Fruit fly (Drosophila melanogaster) whole organism, embryonic: Measurements from ENCODE around the gene CG16852.

Experiments
- Asciz ChIP-seq: fragments of 200-800 bp; sonication (Bioruptor generic); optimal IDR thresholded peaks from 2 replicates; lab custom pipeline; 2017; ENCODE audit warnings: missing biosample characterization, mild to moderate bottlenecking, missing genetic modification characterization, missing genetic modification reagents
- BEAF-32 ChIP-seq: fragments of 200-800 bp; sonication (Bioruptor generic); optimal IDR thresholded peaks from 3 replicates; lab custom pipeline; 2017; ENCODE audit warnings: missing biosample characterization, missing genetic modification characterization, mild to moderate bottlenecking, moderate library complexity, missing genetic modification reagents
- CG1024 ChIP-seq: fragments of 200-800 bp; sonication (Bioruptor generic); IDR thresholded peaks from 2 replicates; pipeline ENCODE4 v1.3.6; 2022; ENCODE audit warnings: missing biosample characterization, missing genetic modification characterization
- CG10267 ChIP-seq: fragments of 200-800 bp; sonication (Bioruptor generic); optimal IDR thresholded peaks from 2 replicates; lab custom pipeline; 2018; ENCODE audit warnings: missing biosample characterization, mild to moderate bottlenecking, missing genetic modification characterization, moderate library complexity
- CG10462 ChIP-seq: fragments of 200-800 bp; sonication (Bioruptor generic); optimal IDR thresholded peaks from 2 replicates; lab custom pipeline; 2016; ENCODE audit warnings: missing biosample characterization, missing genetic modification characterization
- CG11093 ChIP-seq: fragments of 200-800 bp; sonication (Bioruptor generic); IDR thresholded peaks from 3 replicates; pipeline ENCODE4 v1.3.6; 2022; ENCODE audit warnings: missing biosample characterization, missing genetic modification characterization
- CG13287 ChIP-seq: fragments of 200-800 bp; sonication (Bioruptor generic); IDR thresholded peaks from 2 replicates; pipeline ENCODE4 v1.3.6; 2022; ENCODE audit warnings: missing biosample characterization, missing genetic modification characterization; ENCODE audit not compliant: partially characterized antibody
- CG13296 ChIP-seq: fragments of 200-800 bp; sonication (Bioruptor generic); optimal IDR thresholded peaks from 3 replicates; lab custom pipeline; 2018; ENCODE audit warnings: missing biosample characterization, mild to moderate bottlenecking, missing genetic modification characterization
- CG13624 ChIP-seq: fragments of 200-800 bp; sonication (Bioruptor generic); optimal IDR thresholded peaks from 2 replicates; lab custom pipeline; 2016; ENCODE audit warnings: missing biosample characterization, missing genetic modification characterization
- CG14710 ChIP-seq: fragments of 200-800 bp; sonication (Bioruptor generic); optimal IDR thresholded peaks from 3 replicates; lab custom pipeline; 2019; ENCODE audit warnings: missing biosample characterization, mild to moderate bottlenecking, missing genetic modification characterization, moderate library complexity
- CG1647 ChIP-seq: fragments of 200-800 bp; sonication (Bioruptor generic); optimal IDR thresholded peaks from 3 replicates; lab custom pipeline; 2016; ENCODE audit warnings: missing biosample characterization, missing genetic modification characterization
- CG16863 ChIP-seq: fragments of 200-800 bp; sonication (Bioruptor generic); optimal IDR thresholded peaks from 3 replicates; lab custom pipeline; 2016; ENCODE audit warnings: missing biosample characterization, missing genetic modification characterization
- CG17568 ChIP-seq: fragments of 200-800 bp; sonication (Bioruptor generic); optimal IDR thresholded peaks from 2 replicates; lab custom pipeline; 2018; ENCODE audit warnings: missing biosample characterization, mild to moderate bottlenecking, missing genetic modification characterization, moderate library complexity
- CG4730 ChIP-seq: fragments of 200-800 bp; sonication (Bioruptor generic); IDR thresholded peaks from 2 replicates; pipeline ENCODE4 v1.3.6; 2022; ENCODE audit warnings: missing biosample characterization, missing genetic modification characterization
- CG6272 ChIP-seq: fragments of 200-800 bp; sonication (Bioruptor generic); IDR thresholded peaks from 2 replicates; pipeline ENCODE4 v1.3.6; 2022; ENCODE audit warnings: missing biosample characterization, missing genetic modification characterization
- CG8281 ChIP-seq: fragments of 200-800 bp; sonication (Bioruptor generic); optimal IDR thresholded peaks from 2 replicates; lab custom pipeline; 2018; ENCODE audit warnings: missing biosample characterization, mild to moderate bottlenecking, missing genetic modification characterization, moderate library complexity
- Dip3 ChIP-seq: fragments of 200-800 bp; sonication (Bioruptor generic); optimal IDR thresholded peaks from 3 replicates; lab custom pipeline; 2016; ENCODE audit warnings: missing biosample characterization, missing genetic modification characterization
- Hr3 ChIP-seq: fragments of 200-800 bp; sonication (Bioruptor generic); optimal IDR thresholded peaks from 3 replicates; lab custom pipeline; 2016; ENCODE audit warnings: missing biosample characterization, missing genetic modification characterization
- Hr78 ChIP-seq, 2 experiments: fragments of 200-800 bp in 1 of 2; fragments of >200 bp in 1 of 2; sonication (Bioruptor generic) in 1 of 2; optimal IDR thresholded peaks; 2 replicates each; lab custom pipeline; 2017 to 2019; ENCODE audit warnings: missing biosample characterization in 2 of 2, missing genetic modification characterization in 2 of 2, mild to moderate bottlenecking in 1 of 2, moderate library complexity in 1 of 2
- MTF-1 ChIP-seq: fragments of 200-800 bp; sonication (Bioruptor generic); optimal IDR thresholded peaks from 2 replicates; lab custom pipeline; 2018; ENCODE audit warnings: missing biosample characterization, mild to moderate bottlenecking, missing genetic modification characterization, borderline replicate concordance
- Max ChIP-seq: fragments of 200-800 bp; sonication (Bioruptor generic); optimal IDR thresholded peaks from 2 replicates; lab custom pipeline; 2016; ENCODE audit warnings: missing biosample characterization, mild to moderate bottlenecking, missing genetic modification characterization
- Meics ChIP-seq: fragments of 200-800 bp; sonication (Bioruptor generic); optimal IDR thresholded peaks from 2 replicates; lab custom pipeline; 2017; ENCODE audit warnings: missing biosample characterization, mild to moderate bottlenecking, missing genetic modification characterization
- NK7.1 ChIP-seq: fragments of 200-800 bp; sonication (Bioruptor generic); optimal IDR thresholded peaks from 3 replicates; lab custom pipeline; 2016; ENCODE audit warnings: missing biosample characterization, missing genetic modification characterization
- Pdp1 ChIP-seq, 2 experiments: fragments of 200-800 bp; sonication (Bioruptor generic); optimal IDR thresholded peaks; 3 replicates each; lab custom pipeline; 2016; ENCODE audit warnings: missing biosample characterization in 2 of 2, missing genetic modification characterization in 2 of 2, mild to moderate bottlenecking in 1 of 2, moderate library complexity in 1 of 2
- Scr ChIP-seq: fragments of 200-800 bp; sonication (Bioruptor generic); IDR thresholded peaks from 2 replicates; pipeline ENCODE4 v1.3.6; 2022; ENCODE audit warnings: missing biosample characterization, missing genetic modification characterization; ENCODE audit not compliant: partially characterized antibody
- Side ChIP-seq: fragments of 200-800 bp; sonication (Bioruptor generic); optimal IDR thresholded peaks from 2 replicates; lab custom pipeline; 2016; ENCODE audit warnings: missing biosample characterization, missing genetic modification characterization
- TFAM ChIP-seq: fragments of 200-800 bp; sonication (Bioruptor generic); optimal IDR thresholded peaks from 2 replicates; lab custom pipeline; 2017; ENCODE audit warnings: missing biosample characterization, missing genetic modification characterization, inconsistent platforms
- Vsx1 ChIP-seq: fragments of 200-800 bp; sonication (Bioruptor generic); optimal IDR thresholded peaks from 2 replicates; lab custom pipeline; 2017; ENCODE audit warnings: missing biosample characterization, mild to moderate bottlenecking, missing genetic modification characterization, missing genetic modification reagents
- az2 ChIP-seq: fragments of 200-800 bp; sonication (Bioruptor generic); optimal IDR thresholded peaks from 3 replicates; lab custom pipeline; 2016; ENCODE audit warnings: missing biosample characterization, missing genetic modification characterization
- caup ChIP-seq: fragments of 200-800 bp; sonication (Bioruptor generic); optimal IDR thresholded peaks from 3 replicates; lab custom pipeline; 2017; ENCODE audit warnings: missing biosample characterization, mild to moderate bottlenecking, missing genetic modification characterization, moderate library complexity; ENCODE audit not compliant: severe bottlenecking
- chinmo ChIP-seq: fragments of 200-800 bp; sonication (Bioruptor generic); IDR thresholded peaks from 4 replicates; pipeline ENCODE4 v1.3.6; 2022; ENCODE audit warnings: missing biosample characterization, missing genetic modification characterization; ENCODE audit not compliant: partially characterized antibody
- chm ChIP-seq: fragments of 200-800 bp; sonication (Bioruptor generic); IDR thresholded peaks from 2 replicates; pipeline ENCODE4 v1.3.6; 2022; ENCODE audit warnings: missing biosample characterization, missing genetic modification characterization
- eve ChIP-seq, 2 experiments: fragments of >200 bp; optimal IDR thresholded peaks; 2 replicates each; lab custom pipeline; 2017; ENCODE audit warnings: missing biosample characterization in 2 of 2, missing genetic modification characterization in 2 of 2
- fru ChIP-seq: fragments of >200 bp; optimal IDR thresholded peaks from 2 replicates; lab custom pipeline; 2017
- gfzf ChIP-seq: fragments of 200-800 bp; sonication (Bioruptor generic); optimal IDR thresholded peaks from 2 replicates; lab custom pipeline; 2016; ENCODE audit warnings: missing biosample characterization, mild to moderate bottlenecking, missing genetic modification characterization, moderate library complexity
- gro ChIP-seq: fragments of 200-800 bp; sonication (Bioruptor generic); optimal IDR thresholded peaks from 2 replicates; lab custom pipeline; 2016; ENCODE audit warnings: missing biosample characterization, missing genetic modification characterization
- gsb ChIP-seq: fragments of 200-800 bp; sonication (Bioruptor generic); IDR thresholded peaks from 2 replicates; pipeline ENCODE4 v1.3.6; 2022; ENCODE audit warnings: missing biosample characterization, missing genetic modification characterization
- gt ChIP-seq: fragments of 200-800 bp; sonication (Bioruptor generic); IDR thresholded peaks from 2 replicates; pipeline ENCODE4 v1.3.6; 2022; ENCODE audit warnings: missing biosample characterization, missing genetic modification characterization
- hb ChIP-seq: fragments of 200-800 bp; sonication (Bioruptor generic); IDR thresholded peaks from 3 replicates; pipeline ENCODE4 v1.3.6; 2022; ENCODE audit warnings: missing biosample characterization, missing genetic modification characterization; ENCODE audit not compliant: partially characterized antibody
- kah ChIP-seq: fragments of 200-800 bp; sonication (Bioruptor generic); optimal IDR thresholded peaks from 2 replicates; lab custom pipeline; 2018; ENCODE audit warnings: missing biosample characterization, mild to moderate bottlenecking, missing genetic modification characterization
- otp ChIP-seq: fragments of 200-800 bp; sonication (Bioruptor generic); IDR thresholded peaks from 3 replicates; pipeline ENCODE4, ENCODE4 v1.3.6; 2022; ENCODE audit warnings: missing biosample characterization, missing genetic modification characterization
- peb ChIP-seq: fragments of 200-800 bp; sonication (Bioruptor generic); IDR thresholded peaks from 2 replicates; pipeline ENCODE4 v1.3.6; 2022; ENCODE audit warnings: missing biosample characterization, missing genetic modification characterization
- pita ChIP-seq: fragments of 200-800 bp; sonication (Bioruptor generic); optimal IDR thresholded peaks from 2 replicates; lab custom pipeline; 2017; ENCODE audit warnings: missing biosample characterization, mild to moderate bottlenecking, missing genetic modification characterization
- schlank ChIP-seq: fragments of 200-800 bp; sonication (Bioruptor generic); optimal IDR thresholded peaks from 2 replicates; lab custom pipeline; 2018; ENCODE audit warnings: missing biosample characterization, mild to moderate bottlenecking, missing genetic modification characterization
- stc ChIP-seq: fragments of 200-800 bp; sonication (Bioruptor generic); IDR thresholded peaks from 2 replicates; pipeline ENCODE4 v1.3.6; 2022; ENCODE audit warnings: missing biosample characterization, missing genetic modification characterization
- tio ChIP-seq: fragments of 200-800 bp; sonication (Bioruptor generic); optimal IDR thresholded peaks from 2 replicates; lab custom pipeline; 2017; ENCODE audit warnings: missing biosample characterization, missing genetic modification characterization, inconsistent platforms
- ttk ChIP-seq: fragments of 200-800 bp; sonication (Bioruptor generic); IDR thresholded peaks from 2 replicates; pipeline ENCODE4 v2.1.2; 2022; ENCODE audit warnings: missing biosample characterization, missing genetic modification characterization
- wek ChIP-seq: fragments of 200-800 bp; sonication (Bioruptor generic); optimal IDR thresholded peaks from 3 replicates; lab custom pipeline; 2018; ENCODE audit warnings: missing biosample characterization, mild to moderate bottlenecking, missing genetic modification characterization, moderate library complexity
- yki ChIP-seq: fragments of >200 bp; optimal IDR thresholded peaks from 3 replicates; lab custom pipeline; 2018

CG16852 gene

DNA sequence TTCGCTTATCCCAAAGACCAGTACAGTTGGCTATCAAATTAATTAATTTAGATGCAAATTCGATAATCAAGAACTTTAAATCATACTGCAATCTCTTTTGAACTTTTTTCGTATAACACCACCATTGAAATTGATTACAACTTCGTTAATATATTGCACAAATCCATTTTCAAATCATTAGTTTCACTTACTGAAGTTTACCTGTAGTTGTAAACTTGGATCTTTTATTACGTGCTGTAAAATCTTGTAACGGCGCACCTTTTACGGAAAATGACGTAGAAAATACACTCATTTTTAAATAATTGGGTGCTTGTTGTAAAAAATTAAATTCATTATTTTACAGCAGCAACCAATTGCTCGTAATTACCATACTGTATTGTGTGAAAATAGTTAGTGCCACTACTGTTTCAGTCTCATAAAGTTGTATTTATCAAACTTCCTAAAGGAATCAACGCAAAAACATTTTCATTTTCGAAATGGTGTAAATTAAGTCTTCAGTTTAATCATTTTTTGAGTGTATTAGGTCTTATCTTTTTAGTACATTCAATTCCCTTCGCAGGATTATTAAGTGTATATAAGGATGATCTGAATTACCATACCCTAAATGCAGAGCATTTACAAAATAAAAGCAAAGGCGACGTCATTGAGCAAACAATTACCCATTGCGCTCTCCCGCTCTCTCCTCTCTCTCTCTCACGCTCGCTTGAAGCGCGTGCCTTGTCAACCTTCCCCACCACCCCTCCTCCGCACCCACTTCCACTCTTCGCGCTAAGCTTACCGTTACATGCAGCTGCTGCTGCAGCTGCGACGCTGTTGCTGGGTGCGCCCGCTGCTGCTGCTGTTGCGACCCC, 28.1 kb upstream of the CG16852 start (continued):
- peak; percentile 19 to 41 for TF ChIP-seq Pdp1 (GFP tag; optimal IDR thresholded peaks at IDR 0.05; lab: Kevin White, UChicago)
- TF ChIP-seq Hr78 (GFP tag; optimal IDR thresholded peaks at IDR 0.05; lab: Kevin White, UChicago), result no peak
- TF ChIP-seq Vsx1, result no peak
- TF ChIP-seq chinmo (GFP tag; lab: Robert Waterston, UW), result no peak
- no peak for TF ChIP-seq CG13287 (GFP tag; lab: Robert Waterston, UW)
- TF ChIP-seq Meics (GFP tag; lab: Kevin White, UChicago), result peak; percentile 32
- TF ChIP-seq CG17568, result peak; percentile 14
- peak; percentile 44 for TF ChIP-seq CG13624 (GFP tag; lab: Kevin White, UChicago)
- TF ChIP-seq NK7.1 (GFP tag; lab: Kevin White, UChicago), result no peak
- TF ChIP-seq Max (GFP tag; lab: Kevin White, UChicago), result no peak
- TF ChIP-seq Scr, result no peak
- no peak for TF ChIP-seq schlank (tag; lab: Kevin White, UChicago)
- TF ChIP-seq Hr3, result no peak
- TF ChIP-seq CG6272 (GFP tag; lab: Robert Waterston, UW), result peak; percentile 22; the same call in 1 of the 2 replicates
- TF ChIP-seq gsb (GFP tag; lab: Robert Waterston, UW), result no peak
- no peak for TF ChIP-seq Asciz (GFP tag; lab: Kevin White, UChicago)
- no peak for TF ChIP-seq CG8281 (tag; lab: Kevin White, UChicago)
- no peak for TF ChIP-seq Side (GFP tag; lab: Kevin White, UChicago)
- TF ChIP-seq CG13296 (GFP tag; lab: Kevin White, UChicago), result no peak
- TF ChIP-seq tio (GFP tag; lab: Kevin White, UChicago), result peak; percentile 30
- TF ChIP-seq CG14710 (tag; lab: Kevin White, UChicago), result no peak
- TF ChIP-seq CG11093 (GFP tag; lab: Robert Waterston, UW), result no peak
- peak; percentile 12 for TF ChIP-seq CG1647
- no peak for TF ChIP-seq gt
- peak; percentile 19; the same call in 1 of the 2 replicates for TF ChIP-seq peb (GFP tag; lab: Robert Waterston, UW)
- peak in 1 of 2 experiments; percentile 58 for TF ChIP-seq eve (GFP tag; optimal IDR thresholded peaks at IDR 0.05; lab: Kevin White, UChicago)
- no peak for TF ChIP-seq caup
- no peak for TF ChIP-seq TFAM (GFP tag; lab: Kevin White, UChicago)
- TF ChIP-seq chm (GFP tag; lab: Robert Waterston, UW), result no peak
- no peak for TF ChIP-seq otp
- no peak for TF ChIP-seq gfzf (GFP tag; lab: Kevin White, UChicago)
- no peak for TF ChIP-seq ttk (GFP tag; lab: Robert Waterston, UW)
- TF ChIP-seq gro (GFP tag; lab: Kevin White, UChicago), result no peak
- no peak for TF ChIP-seq fru (lab: Kevin White, UChicago)
- TF ChIP-seq MTF-1, result peak; percentile 3
- TF ChIP-seq CG16863 (GFP tag; lab: Kevin White, UChicago), result peak; percentile 16
- no peak for TF ChIP-seq pita (GFP tag; lab: Kevin White, UChicago)
- no peak for TF ChIP-seq CG10462 (GFP tag; lab: Kevin White, UChicago)
- no peak for TF ChIP-seq stc
- TF ChIP-seq kah, result no peak
- no peak for TF ChIP-seq az2 (GFP tag; lab: Kevin White, UChicago)
- TF ChIP-seq yki (lab: Kevin White, UChicago), result peak; percentile 87
- no peak for TF ChIP-seq hb
- TF ChIP-seq Dip3, result peak; percentile 22
- no peak for TF ChIP-seq BEAF-32 (GFP tag; lab: Kevin White, UChicago)
- TF ChIP-seq wek, result no peak
- no peak for TF ChIP-seq CG10267 (tag; lab: Kevin White, UChicago)
- TF ChIP-seq CG1024, result no peak
- TF ChIP-seq CG4730, result peak; percentile 37
